Fruit fly (Drosophila melanogaster) whole organism, adult: ENCODE data around the gene Or92a.
A peak's percentile ranks its signal among the peaks of the same experiment; 100 is the strongest.

Experiments
- CG11617 ChIP-seq: fragments of 200-800 bp; sonication (Bioruptor generic); optimal IDR thresholded peaks from 2 replicates; lab custom pipeline; 2017; ENCODE audit warnings: mild to moderate bottlenecking, missing biosample characterization, missing genetic modification reagents, missing genetic modification characterization
- CG12768 ChIP-seq: fragments of 200-800 bp; sonication (Bioruptor generic); optimal IDR thresholded peaks from 2 replicates; lab custom pipeline; 2017; ENCODE audit warnings: missing biosample characterization, missing genetic modification characterization, mild to moderate bottlenecking, moderate library complexity, missing genetic modification reagents
- CG14711 ChIP-seq: fragments of 200-800 bp; sonication (Bioruptor generic); optimal IDR thresholded peaks from 2 replicates; lab custom pipeline; 2018; ENCODE audit warnings: missing biosample characterization, mild to moderate bottlenecking, missing genetic modification characterization, moderate library complexity
- CG1620 ChIP-seq: fragments of 200-800 bp; sonication (Bioruptor generic); optimal IDR thresholded peaks from 2 replicates; lab custom pipeline; 2016; ENCODE audit warnings: missing biosample characterization, missing genetic modification characterization
- CG33017 ChIP-seq: fragments of 200-800 bp; sonication (Bioruptor generic); optimal IDR thresholded peaks from 2 replicates; lab custom pipeline; 2018; ENCODE audit warnings: missing biosample characterization, mild to moderate bottlenecking, missing genetic modification characterization, moderate library complexity
- CG5204 ChIP-seq: fragments of 200-800 bp; sonication (Bioruptor generic); optimal IDR thresholded peaks from 2 replicates; lab custom pipeline; 2016; ENCODE audit warnings: missing biosample characterization, missing genetic modification characterization
- CG7045 ChIP-seq: fragments of 200-800 bp; sonication (Bioruptor generic); optimal IDR thresholded peaks from 2 replicates; lab custom pipeline; 2017; ENCODE audit warnings: missing biosample characterization, mild to moderate bottlenecking, missing genetic modification characterization
- CG7101 ChIP-seq: fragments of 200-800 bp; sonication (Bioruptor generic); optimal IDR thresholded peaks from 2 replicates; lab custom pipeline; 2018; ENCODE audit warnings: missing biosample characterization, mild to moderate bottlenecking, missing genetic modification characterization, moderate library complexity
- Clk ChIP-seq: fragments of 200-800 bp; sonication (Bioruptor generic); optimal IDR thresholded peaks from 2 replicates; lab custom pipeline; 2017; ENCODE audit warnings: missing biosample characterization, missing genetic modification characterization
- Crg-1 ChIP-seq: fragments of 200-800 bp; sonication (Bioruptor generic); optimal IDR thresholded peaks from 2 replicates; lab custom pipeline; 2016; ENCODE audit warnings: missing biosample characterization, missing genetic modification characterization
- Hr96 ChIP-seq: fragments of 200-800 bp; sonication (Bioruptor generic); optimal IDR thresholded peaks from 2 replicates; lab custom pipeline; 2016; ENCODE audit warnings: missing biosample characterization, missing genetic modification characterization
- Mnt ChIP-seq: fragments of 200-800 bp; sonication (Bioruptor generic); optimal IDR thresholded peaks from 2 replicates; lab custom pipeline; 2016; ENCODE audit warnings: missing biosample characterization, mild to moderate bottlenecking, missing genetic modification characterization
- bab1 ChIP-seq: fragments of 200-800 bp; sonication (Bioruptor generic); optimal IDR thresholded peaks from 3 replicates; lab custom pipeline; 2019; ENCODE audit warnings: missing biosample characterization, mild to moderate bottlenecking, missing genetic modification characterization, moderate library complexity
- cic ChIP-seq: fragments of 200-800 bp; sonication (Bioruptor generic); optimal IDR thresholded peaks from 2 replicates; lab custom pipeline; 2017; ENCODE audit warnings: missing biosample characterization, mild to moderate bottlenecking, missing genetic modification characterization, moderate library complexity
- cnc ChIP-seq, 2 experiments: fragments of >200 bp; optimal IDR thresholded peaks; 2 replicates each; lab custom pipeline; 2017
- kay ChIP-seq: fragments of 200-800 bp; sonication (Bioruptor generic); peaks from one replicate; lab custom pipeline; 2016; ENCODE audit warnings: missing biosample characterization, missing genetic modification characterization, borderline replicate concordance
- ovo ChIP-seq: fragments of 200-800 bp; sonication (Bioruptor generic); optimal IDR thresholded peaks from 2 replicates; lab custom pipeline; 2016; ENCODE audit warnings: missing biosample characterization, missing genetic modification characterization
- pad ChIP-seq: fragments of 200-800 bp; sonication (Bioruptor generic); optimal IDR thresholded peaks from 3 replicates; lab custom pipeline; 2017; ENCODE audit warnings: missing biosample characterization, missing genetic modification characterization, mild to moderate bottlenecking, moderate library complexity, missing genetic modification reagents
- tj ChIP-seq: fragments of 200-800 bp; sonication (Bioruptor generic); optimal IDR thresholded peaks from 3 replicates; lab custom pipeline; 2017; ENCODE audit warnings: missing biosample characterization, mild to moderate bottlenecking, missing genetic modification characterization, moderate library complexity
- toe ChIP-seq: fragments of 200-800 bp; sonication (Bioruptor generic); optimal IDR thresholded peaks from 2 replicates; lab custom pipeline; 2016; ENCODE audit warnings: missing biosample characterization, missing genetic modification characterization

Gene Or92a

DNA sequence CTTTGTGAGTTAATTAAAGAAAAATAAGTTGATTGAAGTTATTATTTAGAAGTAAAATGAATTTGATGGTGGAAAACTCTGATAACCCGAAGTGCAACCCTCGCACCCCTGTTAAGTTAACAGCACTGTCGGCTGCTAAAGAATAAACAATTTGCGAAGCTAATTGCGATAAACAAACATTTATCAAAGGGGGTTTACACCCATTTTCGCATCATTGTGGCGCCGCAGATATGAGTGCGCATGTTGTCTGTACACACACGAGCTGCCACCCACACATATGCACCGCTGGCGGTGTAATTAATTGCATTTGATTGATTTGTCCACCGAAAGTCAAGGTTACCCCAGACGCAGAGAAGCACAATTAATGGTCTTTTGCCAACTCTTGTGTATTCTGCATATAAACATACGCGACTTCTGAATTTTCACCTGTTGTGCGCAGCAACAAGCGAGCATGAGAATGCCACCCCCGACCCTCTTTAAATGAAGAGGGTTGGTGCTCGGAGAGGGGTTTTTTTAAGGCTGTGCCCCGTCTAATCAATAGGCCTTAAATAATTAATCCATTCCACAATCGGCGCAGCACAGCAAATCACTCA is 47.0 kb downstream of the Or92a start:
- TF ChIP-seq ovo (GFP tag; lab: Kevin White, UChicago): no peak
- TF ChIP-seq CG12768 (GFP tag; lab: Kevin White, UChicago): peak; percentile 15

DNA sequence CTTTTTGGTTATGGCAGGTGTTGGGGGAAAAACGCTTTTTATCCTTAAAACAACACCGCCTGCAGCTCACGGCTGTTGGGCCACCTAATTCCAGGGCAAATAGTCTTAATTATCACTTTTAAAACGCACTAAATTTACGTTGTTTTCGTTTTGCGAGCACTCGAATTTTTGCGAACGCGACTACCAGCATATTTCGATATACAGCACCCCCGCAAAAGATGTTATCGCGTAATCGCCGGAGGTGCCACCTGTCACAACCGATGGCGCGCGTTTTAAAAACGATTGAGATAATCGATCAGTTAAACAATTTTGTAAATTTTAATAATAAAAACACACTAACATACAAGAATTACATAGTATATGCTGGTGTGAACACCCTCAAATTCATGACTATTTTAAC is 47.5 kb downstream of the Or92a start, which contains the start of gene Stat92E:
Gene Stat92E (minus strand): TSS at position 219 of the 400 bp plus-strand sequence.
- no peak for TF ChIP-seq cic (GFP tag; lab: Kevin White, UChicago)
- peak; percentile 24 for TF ChIP-seq tj (GFP tag; lab: Kevin White, UChicago)
- TF ChIP-seq kay (GFP tag; lab: Kevin White, UChicago): peak; percentile 21

DNA sequence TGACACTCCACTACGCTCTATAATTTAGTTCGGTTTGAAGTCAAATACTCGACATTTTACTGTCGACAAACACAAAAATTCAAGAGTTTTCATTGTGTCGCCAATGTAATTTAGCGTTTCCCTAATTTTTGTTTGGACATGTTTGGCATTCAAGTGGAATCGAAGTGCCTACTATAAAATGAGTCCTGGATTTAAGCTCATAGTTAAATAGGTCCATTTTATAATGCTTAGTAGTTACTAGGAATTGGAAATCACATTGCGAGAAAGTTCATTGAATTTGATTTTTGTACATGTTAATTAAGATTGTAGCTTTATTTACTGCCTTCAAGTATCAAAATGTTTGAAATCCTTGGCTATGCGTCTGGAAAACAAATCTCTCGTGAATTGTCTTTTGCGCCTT is 49.7 kb downstream of the Or92a start, which contains the start of gene att-ORFB:
Gene att-ORFB (minus strand): TSS at position 101 of the 400 bp plus-strand sequence.
- TF ChIP-seq CG33017 (tag; lab: Kevin White, UChicago) (no peak), Hr96 (GFP tag; lab: Kevin White, UChicago) (no peak), pad (GFP tag; lab: Kevin White, UChicago) (no peak), tj (GFP tag; lab: Kevin White, UChicago) (no peak), CG7101 (no peak), toe (GFP tag; lab: Kevin White, UChicago) (no peak)

DNA sequence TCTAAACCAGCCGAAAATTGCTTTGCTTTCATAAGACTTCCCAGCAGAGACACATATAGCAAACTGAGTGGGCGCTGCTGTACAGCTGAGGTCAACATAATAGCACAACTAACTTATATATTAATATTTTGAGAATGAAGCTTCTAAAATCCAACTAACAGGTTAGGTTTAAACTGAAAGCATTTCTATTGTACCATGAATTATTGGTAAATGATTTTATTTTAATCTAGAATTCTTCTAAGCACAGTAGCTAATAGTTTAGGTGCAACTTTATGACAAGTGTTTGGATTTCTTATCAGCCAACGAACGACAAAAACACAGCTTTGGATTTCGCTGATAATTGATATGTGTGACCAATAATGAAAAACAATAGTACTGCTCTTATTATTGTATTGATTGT is 50.4 kb downstream of the Or92a start:
- TF ChIP-seq CG11617 (GFP tag; lab: Kevin White, UChicago) (no peak), Crg-1 (no peak), cic (GFP tag; lab: Kevin White, UChicago) (peak; percentile 35), bab1 (peak; percentile 71), toe (GFP tag; lab: Kevin White, UChicago) (no peak), CG7045 (GFP tag; lab: Kevin White, UChicago) (peak; percentile 52), Clk (GFP tag; lab: Kevin White, UChicago) (no peak), CG1620 (GFP tag; lab: Kevin White, UChicago) (no peak), CG33017 (tag; lab: Kevin White, UChicago) (peak; percentile 63), CG14711 (tag; lab: Kevin White, UChicago) (peak; percentile 74), Mnt (GFP tag; lab: Kevin White, UChicago) (no peak), CG5204 (GFP tag; lab: Kevin White, UChicago) (no peak), tj (GFP tag; lab: Kevin White, UChicago) (no peak), Hr96 (GFP tag; lab: Kevin White, UChicago) (peak; percentile 30), CG12768 (GFP tag; lab: Kevin White, UChicago) (no peak), ovo (GFP tag; lab: Kevin White, UChicago) (no peak), cnc (optimal IDR thresholded peaks at IDR 0.05; lab: Kevin White, UChicago) (no peak), kay (GFP tag; lab: Kevin White, UChicago) (no peak), pad (GFP tag; lab: Kevin White, UChicago) (peak; percentile 44), CG7101 (peak; percentile 63)
